Worm (Caenorhabditis elegans): Measurements from ENCODE around the gene ulp-1.

Gene ulp-1

ce11 chrIII:5185620-5186019 is 16.0 kb upstream of the ulp-1 start, which contains the start of gene pup-2:
Gene pup-2 (plus strand): TSS chrIII:5185920.
- TF ChIP-seq drap-1 (GFP tag; optimal IDR thresholded peaks at IDR 0.05) (no peak), nhr-12 (tag; optimal IDR thresholded peaks at IDR 0.05) (no peak), mls-2 (tag; optimal IDR thresholded peaks at IDR 0.05) (no peak), unc-62 (GFP tag; optimal IDR thresholded peaks at IDR 0.05) (no peak), flh-1 (GFP tag; optimal IDR thresholded peaks at IDR 0.05) (no peak), nhr-237 (tag; optimal IDR thresholded peaks at IDR 0.05) (no peak), sem-2 (GFP tag; optimal IDR thresholded peaks at IDR 0.05) (no peak), ceh-39 (tag; optimal IDR thresholded peaks at IDR 0.05) (no peak), ceh-43 (GFP tag; optimal IDR thresholded peaks at IDR 0.05) (no peak), sptf-1 (tag; optimal IDR thresholded peaks at IDR 0.05) (no peak), tbx-8 (GFP tag; optimal IDR thresholded peaks at IDR 0.05) (no peak), cnd-1 (tag; optimal IDR thresholded peaks at IDR 0.05) (no peak), blmp-1 (tag; optimal IDR thresholded peaks at IDR 0.05) (no peak), unc-39 (tag; optimal IDR thresholded peaks at IDR 0.05) (no peak), M03D4.4 (tag; optimal IDR thresholded peaks at IDR 0.05) (no peak), mab-5 (tag; optimal IDR thresholded peaks at IDR 0.05) (no peak), hlh-1 (tag; optimal IDR thresholded peaks at IDR 0.05) (no peak)

ce11 chrIII:5183372-5183771 is 13.8 kb upstream of the ulp-1 start:
- TF ChIP-seq blmp-1 (tag; optimal IDR thresholded peaks at IDR 0.05) (no peak), sptf-1 (tag; optimal IDR thresholded peaks at IDR 0.05) (no peak), nhr-2 (tag; optimal IDR thresholded peaks at IDR 0.05) (no peak), unc-62 (GFP tag; optimal IDR thresholded peaks at IDR 0.05) (peak; percentile 1), mep-1 (tag; optimal IDR thresholded peaks at IDR 0.05) (no peak), M03D4.4 (tag; optimal IDR thresholded peaks at IDR 0.05) (no peak), ceh-83 (GFP tag; optimal IDR thresholded peaks at IDR 0.05) (no peak), ztf-11 (tag; optimal IDR thresholded peaks at IDR 0.05) (no peak), drap-1 (GFP tag; optimal IDR thresholded peaks at IDR 0.05) (no peak), lin-13 (tag; optimal IDR thresholded peaks at IDR 0.05) (no peak), lin-32 (GFP tag; optimal IDR thresholded peaks at IDR 0.05) (peak; percentile 89), ces-1 (GFP tag; optimal IDR thresholded peaks at IDR 0.05) (peak; percentile 62), mab-5 (tag; optimal IDR thresholded peaks at IDR 0.05) (no peak), zip-8 (tag; optimal IDR thresholded peaks at IDR 0.05) (no peak), unc-39 (tag; optimal IDR thresholded peaks at IDR 0.05) (no peak), flh-1 (GFP tag; optimal IDR thresholded peaks at IDR 0.05) (no peak), elt-3 (tag; optimal IDR thresholded peaks at IDR 0.05) (no peak), nhr-237 (tag; optimal IDR thresholded peaks at IDR 0.05) (no peak), pha-4 (tag; optimal IDR thresholded peaks at IDR 0.05) (no peak), cnd-1 (tag; optimal IDR thresholded peaks at IDR 0.05) (peak; percentile 85)

ce11 chrIII:5181641-5182040 is 12.0 kb upstream of the ulp-1 start:
- TF ChIP-seq nhr-28 (tag; optimal IDR thresholded peaks at IDR 0.05) = no peak

ce11 chrIII:5181217-5181616 is 11.6 kb upstream of the ulp-1 start:
- TF ChIP-seq mab-5 (tag; optimal IDR thresholded peaks at IDR 0.05) (no peak), zip-8 (tag; optimal IDR thresholded peaks at IDR 0.05) (peak; percentile 42)

- TF ChIP-seq nhr-76 (tag; optimal IDR thresholded peaks at IDR 0.05) (no peak), unc-120 (tag; optimal IDR thresholded peaks at IDR 0.05; ENCODE audit: poor library complexity, severe bottlenecking) (peak; percentile 31), lin-32 (GFP tag; optimal IDR thresholded peaks at IDR 0.05) (no peak), blmp-1 (tag; optimal IDR thresholded peaks at IDR 0.05) (no peak)
These were observed 11.0 kb upstream of the ulp-1 start for ce11 chrIII:5180588-5180987.

- TF ChIP-seq sem-2 (GFP tag; optimal IDR thresholded peaks at IDR 0.05) (no peak), nhr-76 (tag; optimal IDR thresholded peaks at IDR 0.05) (no peak), sptf-1 (tag; optimal IDR thresholded peaks at IDR 0.05) (no peak), ceh-43 (GFP tag; optimal IDR thresholded peaks at IDR 0.05) (no peak), unc-120 (tag; optimal IDR thresholded peaks at IDR 0.05; ENCODE audit: poor library complexity, severe bottlenecking) (no peak), drap-1 (GFP tag; optimal IDR thresholded peaks at IDR 0.05) (no peak), nhr-28 (tag; optimal IDR thresholded peaks at IDR 0.05) (no peak), nhr-2 (tag; optimal IDR thresholded peaks at IDR 0.05) (no peak), hlh-1 (tag; optimal IDR thresholded peaks at IDR 0.05) (no peak), mab-5 (tag; optimal IDR thresholded peaks at IDR 0.05) (no peak), unc-39 (tag; optimal IDR thresholded peaks at IDR 0.05) (no peak), nhr-237 (tag; optimal IDR thresholded peaks at IDR 0.05) (no peak), ceh-83 (GFP tag; optimal IDR thresholded peaks at IDR 0.05) (no peak), lin-13 (tag; optimal IDR thresholded peaks at IDR 0.05) (no peak), mep-1 (tag; optimal IDR thresholded peaks at IDR 0.05) (no peak), flh-1 (GFP tag; optimal IDR thresholded peaks at IDR 0.05) (no peak), M03D4.4 (tag; optimal IDR thresholded peaks at IDR 0.05) (no peak), mls-2 (tag; optimal IDR thresholded peaks at IDR 0.05) (no peak), ces-1 (GFP tag; optimal IDR thresholded peaks at IDR 0.05) (no peak), bed-3 (GFP tag; optimal IDR thresholded peaks at IDR 0.05) (no peak)
These were observed 9.6 kb upstream of the ulp-1 start for ce11 chrIII:5179166-5179565.

Data from whole organism, mixed stage, embryonic.